Worm (Caenorhabditis elegans) whole organism, midembryonic: ENCODE data around the gene ZK856.14.

Source experiments
- T22C8.4 ChIP-seq: fragments of 200-800 bp; sonication (Bioruptor generic); IDR thresholded peaks from 2 replicates; pipeline ENCODE4 v1.3.6; 2022; ENCODE audit warnings: missing genetic modification characterization, missing compliant biosample characterization
- cog-1 ChIP-seq: sonication (generic microtip); optimal IDR thresholded peaks from 2 replicates; lab custom pipeline; 2016; ENCODE audit warnings: missing genetic modification characterization, missing compliant biosample characterization
- flt-1 ChIP-seq: fragments of 200-800 bp; sonication (Bioruptor generic); IDR thresholded peaks from 2 replicates; pipeline ENCODE4 v1.3.6; 2022; ENCODE audit warnings: missing genetic modification characterization, missing compliant biosample characterization
- klf-2 ChIP-seq: fragments of 200-800 bp; sonication (Bioruptor generic); conservative IDR thresholded peaks from 2 replicates; pipeline ENCODE4 v1.3.6; 2022; ENCODE audit warnings: missing genetic modification reagents, missing genetic modification characterization, missing compliant biosample characterization
- med-1 ChIP-seq: sonication (generic microtip); optimal IDR thresholded peaks from 2 replicates; lab custom pipeline; 2017; ENCODE audit warnings: missing genetic modification characterization, mild to moderate bottlenecking, missing compliant biosample characterization, antibody characterized with exemption, missing genetic modification reagents; ENCODE audit not compliant: insufficient read depth
- ref-1 ChIP-seq: fragments of 200-800 bp; sonication (Bioruptor generic); conservative IDR thresholded peaks from 2 replicates; pipeline ENCODE4 v1.3.6; 2022; ENCODE audit warnings: missing genetic modification reagents, missing genetic modification characterization, missing compliant biosample characterization
- tab-1 ChIP-seq: fragments of 200-800 bp; sonication (Bioruptor generic); IDR thresholded peaks from 2 replicates; pipeline ENCODE4 v1.3.6; 2022; ENCODE audit warnings: missing genetic modification characterization, missing compliant biosample characterization
- ztf-23 ChIP-seq: fragments of 200-800 bp; sonication (Bioruptor generic); IDR thresholded peaks from 2 replicates; pipeline ENCODE4 v1.3.6; 2022; ENCODE audit warnings: missing genetic modification reagents, missing genetic modification characterization, missing compliant biosample characterization

ce11 chrV:10174632-10175075 is 42.2 kb upstream of the ZK856.14 start:
- no peak for TF ChIP-seq klf-2 (GFP tag; lab: Robert Waterston, UW)
- TF ChIP-seq tab-1 (GFP tag; lab: Robert Waterston, UW): no peak
- no peak for TF ChIP-seq ref-1
- TF ChIP-seq med-1: no peak
- no peak for TF ChIP-seq cog-1
- TF ChIP-seq ztf-23 (GFP tag; lab: Robert Waterston, UW): no peak
- no peak for TF ChIP-seq flt-1 (GFP tag; lab: Robert Waterston, UW)
- TF ChIP-seq T22C8.4 (GFP tag; lab: Robert Waterston, UW): peak; percentile 79
